Fruit fly (Drosophila melanogaster) whole organism, embryonic: Measurements from ENCODE around the gene trus.

ENCODE experiments used
- Aef1 ChIP-seq: fragments of 200-800 bp; sonication (Bioruptor generic); IDR thresholded peaks from 3 replicates; pipeline ENCODE4 v1.3.6; 2022; ENCODE audit warnings: missing biosample characterization, missing genetic modification characterization
- B-H2 ChIP-seq: fragments of 200-800 bp; sonication (Bioruptor generic); optimal IDR thresholded peaks from 2 replicates; lab custom pipeline; 2018; ENCODE audit warnings: missing biosample characterization, mild to moderate bottlenecking, missing genetic modification characterization
- CG10543 ChIP-seq: fragments of 200-800 bp; sonication (Bioruptor generic); optimal IDR thresholded peaks from 3 replicates; lab custom pipeline; 2017; ENCODE audit warnings: missing biosample characterization, mild to moderate bottlenecking, missing genetic modification characterization, moderate library complexity
- CG11093 ChIP-seq: fragments of 200-800 bp; sonication (Bioruptor generic); IDR thresholded peaks from 3 replicates; pipeline ENCODE4 v1.3.6; 2022; ENCODE audit warnings: missing biosample characterization, missing genetic modification characterization
- CG11456 ChIP-seq: fragments of 200-800 bp; sonication (Bioruptor generic); IDR thresholded peaks from 3 replicates; pipeline ENCODE4 v1.3.6; 2022; ENCODE audit warnings: missing biosample characterization, missing genetic modification characterization
- CG11696 ChIP-seq: fragments of 200-800 bp; sonication (Bioruptor generic); IDR thresholded peaks from 2 replicates; pipeline ENCODE4 v1.3.6; 2022; ENCODE audit warnings: missing biosample characterization, missing genetic modification characterization
- CG13894 ChIP-seq: fragments of 200-800 bp; sonication (Bioruptor generic); optimal IDR thresholded peaks from 3 replicates; lab custom pipeline; 2018; ENCODE audit warnings: missing biosample characterization, mild to moderate bottlenecking, missing genetic modification characterization, moderate library complexity
- CG14014 ChIP-seq: fragments of 200-800 bp; sonication (Bioruptor generic); IDR thresholded peaks from 2 replicates; pipeline ENCODE4 v1.3.6; 2022; ENCODE audit warnings: missing biosample characterization, missing genetic modification characterization
- CG14965 ChIP-seq: fragments of 200-800 bp; sonication (Bioruptor generic); optimal IDR thresholded peaks from 2 replicates; lab custom pipeline; 2016; ENCODE audit warnings: missing biosample characterization, missing genetic modification characterization, borderline replicate concordance
- CG1529 ChIP-seq: fragments of 200-800 bp; sonication (Bioruptor generic); optimal IDR thresholded peaks from 3 replicates; lab custom pipeline; 2018; ENCODE audit warnings: missing biosample characterization, missing genetic modification characterization
- CG17385 ChIP-seq: fragments of 200-800 bp; sonication (Bioruptor generic); optimal IDR thresholded peaks from 3 replicates; lab custom pipeline; 2018; ENCODE audit warnings: missing biosample characterization, mild to moderate bottlenecking, missing genetic modification characterization
- CG17612 ChIP-seq: fragments of 200-800 bp; sonication (Bioruptor generic); IDR thresholded peaks from 2 replicates; pipeline ENCODE4 v1.3.6; 2022; ENCODE audit warnings: missing biosample characterization, missing genetic modification characterization
- CG2199 ChIP-seq: fragments of 200-800 bp; sonication (Bioruptor generic); IDR thresholded peaks from 3 replicates; pipeline ENCODE4 v1.3.6; 2022; ENCODE audit warnings: missing biosample characterization, missing genetic modification characterization
- CG2889 ChIP-seq: fragments of 200-800 bp; sonication (Bioruptor generic); IDR thresholded peaks from 3 replicates; pipeline ENCODE4 v1.3.6; 2022; ENCODE audit warnings: missing biosample characterization, missing genetic modification characterization
- CG32772 ChIP-seq: fragments of 200-800 bp; sonication (Bioruptor generic); IDR thresholded peaks from 2 replicates; pipeline ENCODE4 v1.3.6; 2022; ENCODE audit warnings: missing biosample characterization, missing genetic modification characterization
- CG33557 ChIP-seq: fragments of 200-800 bp; sonication (Bioruptor generic); optimal IDR thresholded peaks from 2 replicates; lab custom pipeline; 2019; ENCODE audit warnings: missing biosample characterization, mild to moderate bottlenecking, missing genetic modification characterization, moderate library complexity
- CG3847 ChIP-seq: fragments of 200-800 bp; sonication (Bioruptor generic); IDR thresholded peaks from 2 replicates; pipeline ENCODE4 v1.3.6; 2022; ENCODE audit warnings: missing biosample characterization, missing genetic modification characterization
- CG7271 ChIP-seq: fragments of 200-800 bp; sonication (Bioruptor generic); optimal IDR thresholded peaks from 2 replicates; lab custom pipeline; 2018; ENCODE audit warnings: missing biosample characterization, mild to moderate bottlenecking, missing genetic modification characterization, moderate library complexity
- CG8281 ChIP-seq: fragments of 200-800 bp; sonication (Bioruptor generic); optimal IDR thresholded peaks from 2 replicates; lab custom pipeline; 2018; ENCODE audit warnings: missing biosample characterization, mild to moderate bottlenecking, missing genetic modification characterization, moderate library complexity
- CG9932 ChIP-seq: fragments of 200-800 bp; sonication (Bioruptor generic); IDR thresholded peaks from 2 replicates; pipeline ENCODE4 v1.3.6; 2022; ENCODE audit warnings: missing biosample characterization, missing genetic modification characterization
- D19A ChIP-seq: fragments of 200-800 bp; optimal IDR thresholded peaks from 3 replicates; lab custom pipeline; 2019; ENCODE audit warnings: missing biosample characterization, mild to moderate bottlenecking, missing genetic modification characterization, moderate library complexity
- ERR ChIP-seq: fragments of 200-800 bp; sonication (Bioruptor generic); optimal IDR thresholded peaks from 2 replicates; lab custom pipeline; 2016; ENCODE audit warnings: missing biosample characterization, missing genetic modification characterization
- Fer1 ChIP-seq: fragments of 200-800 bp; sonication (Bioruptor generic); optimal IDR thresholded peaks from 2 replicates; lab custom pipeline; 2017; ENCODE audit warnings: missing biosample characterization, mild to moderate bottlenecking, missing genetic modification characterization
- H2.0 ChIP-seq: fragments of 200-800 bp; sonication (Bioruptor generic); IDR thresholded peaks from 2 replicates; pipeline ENCODE4 v1.3.6; 2022; ENCODE audit warnings: missing biosample characterization, missing genetic modification characterization
- HHEX ChIP-seq: fragments of 200-800 bp; sonication (Bioruptor generic); optimal IDR thresholded peaks from 3 replicates; lab custom pipeline; 2017; ENCODE audit warnings: missing biosample characterization, mild to moderate bottlenecking, missing genetic modification characterization, missing genetic modification reagents
- Hand ChIP-seq: fragments of 200-800 bp; sonication (Bioruptor generic); optimal IDR thresholded peaks from 2 replicates; lab custom pipeline; 2017; ENCODE audit warnings: mild to moderate bottlenecking, missing biosample characterization, missing genetic modification reagents, missing genetic modification characterization
- HmgZ ChIP-seq: fragments of 200-800 bp; sonication (Bioruptor generic); optimal IDR thresholded peaks from 2 replicates; lab custom pipeline; 2018; ENCODE audit warnings: missing biosample characterization, mild to moderate bottlenecking, missing genetic modification characterization
- Hr78 ChIP-seq, 2 experiments: fragments of 200-800 bp in 1 of 2; fragments of >200 bp in 1 of 2; sonication (Bioruptor generic) in 1 of 2; optimal IDR thresholded peaks; 2 replicates each; lab custom pipeline; 2017 to 2019; ENCODE audit warnings: missing biosample characterization in 2 of 2, missing genetic modification characterization in 2 of 2, mild to moderate bottlenecking in 1 of 2, moderate library complexity in 1 of 2
- Hsf ChIP-seq: fragments of 200-800 bp; sonication (Bioruptor generic); optimal IDR thresholded peaks from 3 replicates; lab custom pipeline; 2016; ENCODE audit warnings: missing biosample characterization, missing genetic modification characterization
- Lim3 ChIP-seq: fragments of 200-800 bp; sonication (Bioruptor generic); IDR thresholded peaks from 2 replicates; pipeline ENCODE4 v1.3.6; 2022; ENCODE audit warnings: missing biosample characterization, missing genetic modification characterization
- Optix ChIP-seq: fragments of 200-800 bp; sonication (Bioruptor generic); IDR thresholded peaks from 3 replicates; pipeline ENCODE4 v1.3.6; 2022; ENCODE audit warnings: missing biosample characterization, missing genetic modification characterization
- YL-1 ChIP-seq: fragments of 200-800 bp; sonication (Bioruptor generic); optimal IDR thresholded peaks from 3 replicates; lab custom pipeline; 2017; ENCODE audit warnings: missing biosample characterization, mild to moderate bottlenecking, missing genetic modification characterization
- br ChIP-seq: fragments of >200 bp; optimal IDR thresholded peaks from 2 replicates; lab custom pipeline; 2017
- corto ChIP-seq: fragments of 200-800 bp; sonication (Bioruptor generic); optimal IDR thresholded peaks from 2 replicates; lab custom pipeline; 2016; ENCODE audit warnings: missing biosample characterization, mild to moderate bottlenecking, missing genetic modification characterization, moderate library complexity
- da ChIP-seq: fragments of 200-800 bp; sonication (Bioruptor generic); optimal IDR thresholded peaks from 2 replicates; lab custom pipeline; 2016; ENCODE audit warnings: missing biosample characterization, missing genetic modification characterization
- inv ChIP-seq: fragments of 200-800 bp; sonication (Bioruptor generic); IDR thresholded peaks from 2 replicates; pipeline ENCODE4 v1.3.6; 2022; ENCODE audit warnings: missing biosample characterization, missing genetic modification characterization; ENCODE audit not compliant: partially characterized antibody
- knrl ChIP-seq: fragments of 200-800 bp; sonication (Bioruptor generic); IDR thresholded peaks from 3 replicates; pipeline ENCODE4 v1.3.6; 2022; ENCODE audit warnings: missing biosample characterization, missing genetic modification characterization; ENCODE audit not compliant: partially characterized antibody
- lab ChIP-seq: fragments of 200-800 bp; sonication (Bioruptor generic); optimal IDR thresholded peaks from 3 replicates; lab custom pipeline; 2017; ENCODE audit warnings: missing biosample characterization, missing genetic modification characterization, mild to moderate bottlenecking, moderate library complexity, missing genetic modification reagents
- lmd ChIP-seq: fragments of 200-800 bp; sonication (Bioruptor generic); IDR thresholded peaks from 2 replicates; pipeline ENCODE4 v1.3.6; 2022; ENCODE audit warnings: missing biosample characterization, missing genetic modification characterization
- mam ChIP-seq: fragments of 200-800 bp; sonication (Bioruptor generic); optimal IDR thresholded peaks from 3 replicates; lab custom pipeline; 2016; ENCODE audit warnings: missing biosample characterization, missing genetic modification characterization
- nmo ChIP-seq: fragments of 200-800 bp; sonication (Bioruptor generic); optimal IDR thresholded peaks from 2 replicates; lab custom pipeline; 2018; ENCODE audit warnings: missing biosample characterization, mild to moderate bottlenecking, missing genetic modification characterization, moderate library complexity
- pan ChIP-seq, 4 experiments: fragments of >200 bp in 3 of 4; fragments of 200-800 bp in 1 of 4; sonication (Bioruptor generic) in 1 of 4; optimal IDR thresholded peaks in 3 of 4; IDR thresholded peaks in 1 of 4; 2 replicates each; pipeline versions ENCODE4 v1.3.6 to Lab custom; 2017 to 2022; ENCODE audit warnings: missing biosample characterization in 2 of 4, missing genetic modification characterization in 2 of 4, mixed read lengths in 1 of 4
- pros ChIP-seq: fragments of 200-800 bp; sonication (Bioruptor generic); optimal IDR thresholded peaks from 3 replicates; lab custom pipeline; 2019; ENCODE audit warnings: missing biosample characterization, mild to moderate bottlenecking, missing genetic modification characterization, moderate library complexity
- sc ChIP-seq, 3 experiments: fragments of >200 bp in 2 of 3; fragments of 200-800 bp in 1 of 3; sonication (Bioruptor generic) in 1 of 3; optimal IDR thresholded peaks; 2 replicates in 2 of 3; 3 replicates in 1 of 3; lab custom pipeline; 2017; ENCODE audit warnings: mild to moderate bottlenecking in 1 of 3, missing biosample characterization in 1 of 3, missing genetic modification characterization in 1 of 3, missing genetic modification reagents in 1 of 3
- slou ChIP-seq: fragments of 200-800 bp; sonication (Bioruptor generic); optimal IDR thresholded peaks from 3 replicates; lab custom pipeline; 2016; ENCODE audit warnings: missing biosample characterization, missing genetic modification characterization
- sna ChIP-seq: fragments of 200-800 bp; sonication (Bioruptor generic); IDR thresholded peaks from 2 replicates; pipeline ENCODE4 v1.3.6; 2022; ENCODE audit warnings: missing biosample characterization, missing genetic modification characterization; ENCODE audit not compliant: partially characterized antibody
- unpg ChIP-seq: fragments of 200-800 bp; sonication (Bioruptor generic); optimal IDR thresholded peaks from 3 replicates; lab custom pipeline; 2018; ENCODE audit warnings: missing biosample characterization, mild to moderate bottlenecking, missing genetic modification characterization, moderate library complexity
- zfh2 ChIP-seq: fragments of 200-800 bp; sonication (Bioruptor generic); optimal IDR thresholded peaks from 2 replicates; lab custom pipeline; 2016; ENCODE audit warnings: missing biosample characterization, missing genetic modification characterization

The trus gene

dm6 chr3R:12425510-12426309 lies 30.7 kb upstream of the trus start, which contains the start of gene Pp1-87B (continued):
- no peak for TF ChIP-seq CG32772 (GFP tag; lab: Robert Waterston, UW)
- TF ChIP-seq nmo (GFP tag; lab: Kevin White, UChicago), result peak; percentile 72
- TF ChIP-seq YL-1 (GFP tag; lab: Kevin White, UChicago), result peak; percentile 86
- no peak for TF ChIP-seq Optix (GFP tag; lab: Robert Waterston, UW)
- peak; percentile 53 for TF ChIP-seq CG10543
- no peak for TF ChIP-seq pros (GFP tag; lab: Kevin White, UChicago)
- TF ChIP-seq sna, result no peak
- TF ChIP-seq lab (GFP tag; lab: Kevin White, UChicago), result no peak
- peak; percentile 25; the same call in 1 of the 2 replicates for TF ChIP-seq inv (GFP tag; lab: Robert Waterston, UW)
- no peak for TF ChIP-seq CG14014 (GFP tag; lab: Robert Waterston, UW)
- no peak for TF ChIP-seq Hr78 (GFP tag; optimal IDR thresholded peaks at IDR 0.05; lab: Kevin White, UChicago)
- no peak for TF ChIP-seq CG33557 (GFP tag; lab: Kevin White, UChicago)
- peak; percentile 14 for TF ChIP-seq Fer1 (GFP tag; lab: Kevin White, UChicago)
- TF ChIP-seq CG11093 (GFP tag; lab: Robert Waterston, UW), result no peak
- no peak for TF ChIP-seq CG11696
- no peak for TF ChIP-seq CG13894 (tag; lab: Kevin White, UChicago)
- no peak for TF ChIP-seq Lim3 (GFP tag; lab: Robert Waterston, UW)
- no peak for TF ChIP-seq Hand (GFP tag; lab: Kevin White, UChicago)
- TF ChIP-seq ERR, result no peak
- TF ChIP-seq B-H2 (GFP tag; lab: Kevin White, UChicago), result no peak
- no peak for TF ChIP-seq lmd (GFP tag; lab: Robert Waterston, UW)
- no peak for TF ChIP-seq da
- TF ChIP-seq CG9932 (GFP tag; lab: Robert Waterston, UW), result no peak
- TF ChIP-seq CG8281 (tag; lab: Kevin White, UChicago), result no peak
- TF ChIP-seq mam (GFP tag; lab: Kevin White, UChicago), result no peak
- no peak for TF ChIP-seq br
- TF ChIP-seq CG1529 (GFP tag; lab: Kevin White, UChicago), result no peak
- TF ChIP-seq Aef1 (GFP tag; lab: Robert Waterston, UW), result no peak
- TF ChIP-seq HHEX (GFP tag; lab: Kevin White, UChicago), result no peak
- TF ChIP-seq HmgZ (tag; lab: Kevin White, UChicago), result peak; percentile 37
- no peak for TF ChIP-seq CG11456 (GFP tag; lab: Robert Waterston, UW)
- TF ChIP-seq pan (optimal IDR thresholded peaks at IDR 0.05; lab: Kevin White, UChicago), result no peak
- no peak for TF ChIP-seq pan (GFP tag; optimal IDR thresholded peaks at IDR 0.05 in 1 of 2, IDR thresholded peaks at IDR 0.05 in 1 of 2)
- no peak for TF ChIP-seq H2.0
- TF ChIP-seq zfh2 (GFP tag; lab: Kevin White, UChicago), result no peak
- no peak for TF ChIP-seq CG14965 (GFP tag; lab: Kevin White, UChicago)
- TF ChIP-seq Hsf (GFP tag; lab: Kevin White, UChicago), result peak; percentile 13
- TF ChIP-seq CG3847 (GFP tag; lab: Robert Waterston, UW), result peak; percentile 64
- no peak for TF ChIP-seq CG7271 (tag; lab: Kevin White, UChicago)
- TF ChIP-seq CG2199 (GFP tag; lab: Robert Waterston, UW), result no peak
- TF ChIP-seq slou (GFP tag; lab: Kevin White, UChicago), result no peak
- no peak for TF ChIP-seq CG2889 (GFP tag; lab: Robert Waterston, UW)
- TF ChIP-seq unpg (GFP tag; lab: Kevin White, UChicago), result no peak
- peak; percentile 43; the same call in 2 of the 3 replicates for TF ChIP-seq knrl (GFP tag; lab: Robert Waterston, UW)
- TF ChIP-seq corto (GFP tag; lab: Kevin White, UChicago), result no peak
- TF ChIP-seq CG17385 (GFP tag; lab: Kevin White, UChicago), result no peak
- TF ChIP-seq CG17612, result no peak
- TF ChIP-seq sc (optimal IDR thresholded peaks at IDR 0.05; lab: Kevin White, UChicago), result no peak
- no peak for TF ChIP-seq sc (GFP tag; optimal IDR thresholded peaks at IDR 0.05; lab: Kevin White, UChicago)
- no peak for TF ChIP-seq D19A (tag; lab: Kevin White, UChicago)
